Worm (Caenorhabditis elegans) whole organism, mixed stage, embryonic: ENCODE results near the gene C45G9.11.
"Not testable (repeated sequence)": the region's sequence is repeated elsewhere in the genome, so short reads cannot be mapped to it uniquely, and the experiment has no call there.

Source experiments
- blmp-1 ChIP-seq: fragments of 150-350 bp; optimal IDR thresholded peaks from 2 replicates; lab custom pipeline; 2014; ENCODE audit warnings: missing biosample characterization, missing genetic modification characterization
- elt-3 ChIP-seq: fragments of 150-350 bp; optimal IDR thresholded peaks from 2 replicates; lab custom pipeline; 2014; ENCODE audit warnings: missing biosample characterization, missing genetic modification characterization
- hlh-1 ChIP-seq: fragments of 150-350 bp; optimal IDR thresholded peaks from 2 replicates; lab custom pipeline; 2014; ENCODE audit warnings: missing biosample characterization, missing genetic modification reagents, missing genetic modification characterization
- lin-13 ChIP-seq: fragments of 150-350 bp; optimal IDR thresholded peaks from 2 replicates; lab custom pipeline; 2014; ENCODE audit warnings: missing biosample characterization, missing genetic modification characterization
- nhr-12 ChIP-seq: fragments of 150-350 bp; optimal IDR thresholded peaks from 2 replicates; lab custom pipeline; 2014; ENCODE audit warnings: missing biosample characterization, missing genetic modification characterization
- nhr-76 ChIP-seq: sonication (generic microtip); optimal IDR thresholded peaks from 2 replicates; lab custom pipeline; 2017; ENCODE audit warnings: missing biosample characterization, missing genetic modification characterization
- unc-120 ChIP-seq: sonication (generic microtip); optimal IDR thresholded peaks from 2 replicates; lab custom pipeline; 2017; ENCODE audit warnings: missing genetic modification characterization, missing compliant biosample characterization; ENCODE audit not compliant: poor library complexity, severe bottlenecking
- unc-39 ChIP-seq: fragments of 150-350 bp; optimal IDR thresholded peaks from 2 replicates; lab custom pipeline; 2014; ENCODE audit warnings: missing biosample characterization, missing genetic modification characterization
- unc-62 ChIP-seq: fragments of 150-350 bp; optimal IDR thresholded peaks from 2 replicates; lab custom pipeline; 2014; ENCODE audit warnings: missing biosample characterization, missing genetic modification reagents, missing genetic modification characterization

ce11 chrIII:5062406-5062805, 6.1 kb downstream of the C45G9.11 start, which contains the start of gene C45G9.4:
- TF ChIP-seq nhr-12 (tag; lab: Kevin White, UChicago); unc-39 (tag; lab: Kevin White, UChicago); unc-120; elt-3 (tag; lab: Kevin White, UChicago); hlh-1 (tag; lab: Kevin White, UChicago); lin-13 (tag; lab: Kevin White, UChicago); nhr-76; blmp-1 (tag; lab: Kevin White, UChicago); unc-62 (GFP tag; lab: Kevin White, UChicago): not testable (repeated sequence)
